Worm (Caenorhabditis elegans) whole organism, late embryonic: ENCODE data around the gene F54B11.8.

Source experiments
- ama-1 ChIP-seq: fragments of 150-350 bp; optimal IDR thresholded peaks from 2 replicates; lab custom pipeline; 2014
- elt-2 ChIP-seq: sonication (generic microtip); optimal IDR thresholded peaks from 2 replicates; lab custom pipeline; 2016; ENCODE audit warnings: missing genetic modification reagents, missing genetic modification characterization, missing compliant biosample characterization
- pqm-1 ChIP-seq: sonication (generic microtip); optimal IDR thresholded peaks from 2 replicates; lab custom pipeline; 2016; ENCODE audit warnings: missing genetic modification characterization, missing compliant biosample characterization
- unc-55 ChIP-seq: sonication (generic microtip); optimal IDR thresholded peaks from 2 replicates; lab custom pipeline; 2017; ENCODE audit warnings: missing biosample characterization, missing genetic modification reagents, missing genetic modification characterization

- no peak for TF ChIP-seq pqm-1 (tag; lab: Kevin White, UChicago)
- no peak for TF ChIP-seq unc-55 (GFP tag; lab: Kevin White, UChicago)
- TF ChIP-seq ama-1: no peak
- no peak for TF ChIP-seq elt-2 (tag; lab: Kevin White, UChicago)
Observed at ce11 chrX:13556066-13556465, 47.7 kb downstream of the F54B11.8 start, which contains the start of gene glb-20.
